Worm (Caenorhabditis elegans): Measurements from ENCODE around the gene Y67D8C.7.

DNA sequence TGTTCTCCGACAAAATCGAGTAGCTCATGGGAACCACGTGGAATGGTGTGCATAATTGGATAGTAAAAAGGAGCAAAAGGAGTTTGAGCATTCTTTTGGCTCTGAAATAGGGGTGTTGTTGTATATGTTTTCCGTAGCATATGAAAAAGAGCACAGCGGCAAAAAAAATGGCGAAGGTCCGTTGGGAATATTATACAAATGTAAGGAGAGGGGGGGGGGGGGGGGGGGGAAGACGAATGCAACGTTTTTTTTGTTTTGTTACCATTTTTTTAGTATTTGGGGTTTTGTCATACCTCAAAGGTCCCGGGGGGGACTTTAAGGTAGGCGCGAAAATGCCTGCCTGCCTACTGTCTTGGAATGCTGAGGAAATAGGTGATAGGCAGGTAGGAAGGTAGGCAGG is 37.9 kb downstream of the Y67D8C.7 start, which contains the start of gene ndnf-1:
- TF ChIP-seq C16A3.4 (tag; optimal IDR thresholded peaks at IDR 0.05) (no peak), mep-1 (tag; optimal IDR thresholded peaks at IDR 0.05) (no peak), nhr-11 (tag; optimal IDR thresholded peaks at IDR 0.05) (no peak), ama-1 (optimal IDR thresholded peaks at IDR 0.05) (no peak), jun-1 (tag; optimal IDR thresholded peaks at IDR 0.05) (no peak), nhr-12 (tag; optimal IDR thresholded peaks at IDR 0.05) (no peak)

Data from whole organism, L1 larva.